Worm (Caenorhabditis elegans): ENCODE results near the gene B0035.21.
"Not testable (repeated sequence)": the region's sequence is repeated elsewhere in the genome, so short reads cannot be mapped to it uniquely, and the experiment has no call there.

- TF ChIP-seq scrt-1 (GFP tag; IDR thresholded peaks at IDR 0.05); tra-4 (tag; optimal IDR thresholded peaks at IDR 0.05); ama-1 (optimal IDR thresholded peaks at IDR 0.05); hnd-1 (tag; optimal IDR thresholded peaks at IDR 0.05); F13C5.2 (tag; optimal IDR thresholded peaks at IDR 0.05); aly-1 (tag; optimal IDR thresholded peaks at IDR 0.05); tbx-11 (GFP tag; IDR thresholded peaks at IDR 0.05); hmg-4 (GFP tag; optimal IDR thresholded peaks at IDR 0.05); tbx-37 (GFP tag; conservative IDR thresholded peaks at IDR 0.05); sea-1 (GFP tag; conservative IDR thresholded peaks at IDR 0.05); B0310.2 (tag; optimal IDR thresholded peaks at IDR 0.05); pes-1 (GFP tag; IDR thresholded peaks at IDR 0.05): not testable (repeated sequence)
- peak; percentile 11; the same call in 1 of the 2 replicates for TF ChIP-seq flt-1 (GFP tag; IDR thresholded peaks at IDR 0.05)
Observed at ce11 chrIV:11324741-11325140, 2.3 kb upstream of the B0035.21 start, which contains the start of gene his-48.

Data from whole organism, early embryonic.